Worm (Caenorhabditis elegans): ENCODE measurements around the gene npp-10.

The npp-10 gene

DNA sequence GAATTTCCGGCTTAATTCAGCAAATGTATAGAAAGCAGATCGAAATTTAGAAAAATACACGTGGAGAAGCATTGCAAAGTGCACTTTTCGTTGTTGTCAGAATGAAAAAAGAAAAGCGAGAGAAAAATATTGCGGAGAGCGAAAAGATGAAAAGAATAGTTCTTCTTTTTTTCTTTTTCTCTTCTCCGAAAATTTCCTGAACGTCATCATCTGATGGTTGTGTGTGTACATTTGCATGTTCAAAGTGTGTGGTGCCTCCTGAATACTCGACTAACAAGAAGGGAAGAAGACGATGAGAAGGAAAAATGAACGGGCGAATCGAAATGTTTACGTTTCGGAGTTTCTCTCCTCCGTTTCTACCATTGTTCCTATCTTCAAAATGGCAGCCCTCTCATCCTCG lies 29.3 kb downstream of the npp-10 start:
- TF ChIP-seq sptf-1 (tag; optimal IDR thresholded peaks at IDR 0.05): no peak
- no peak for TF ChIP-seq bed-3 (GFP tag; optimal IDR thresholded peaks at IDR 0.05)
- TF ChIP-seq mep-1 (tag; optimal IDR thresholded peaks at IDR 0.05): no peak
- TF ChIP-seq ceh-39 (tag; optimal IDR thresholded peaks at IDR 0.05): no peak
- no peak for TF ChIP-seq ceh-83 (GFP tag; optimal IDR thresholded peaks at IDR 0.05)
- TF ChIP-seq cnd-1 (tag; optimal IDR thresholded peaks at IDR 0.05): no peak
- no peak for TF ChIP-seq nhr-12 (tag; optimal IDR thresholded peaks at IDR 0.05)
- TF ChIP-seq ceh-43 (GFP tag; optimal IDR thresholded peaks at IDR 0.05): no peak
- no peak for TF ChIP-seq lin-13 (tag; optimal IDR thresholded peaks at IDR 0.05)
- no peak for TF ChIP-seq hlh-1 (tag; optimal IDR thresholded peaks at IDR 0.05)
- TF ChIP-seq tbx-8 (GFP tag; optimal IDR thresholded peaks at IDR 0.05): no peak
- no peak for TF ChIP-seq mls-2 (tag; optimal IDR thresholded peaks at IDR 0.05)
- TF ChIP-seq unc-120 (tag; optimal IDR thresholded peaks at IDR 0.05; ENCODE audit: poor library complexity, severe bottlenecking): no peak
- TF ChIP-seq M03D4.4 (tag; optimal IDR thresholded peaks at IDR 0.05): no peak
- no peak for TF ChIP-seq flh-1 (GFP tag; optimal IDR thresholded peaks at IDR 0.05)
- no peak for TF ChIP-seq nhr-2 (tag; optimal IDR thresholded peaks at IDR 0.05)
- no peak for TF ChIP-seq unc-62 (GFP tag; optimal IDR thresholded peaks at IDR 0.05)
- no peak for TF ChIP-seq ham-2 (GFP tag; optimal IDR thresholded peaks at IDR 0.05)
- no peak for TF ChIP-seq lin-32 (GFP tag; optimal IDR thresholded peaks at IDR 0.05)

ce11 chrIII:5988991-5989726 lies 30.2 kb downstream of the npp-10 start:
- TF ChIP-seq ces-1 (GFP tag; optimal IDR thresholded peaks at IDR 0.05): peak; percentile 22
- TF ChIP-seq unc-62 (GFP tag; optimal IDR thresholded peaks at IDR 0.05): peak; percentile 71
- peak; percentile 35 for TF ChIP-seq hlh-1 (tag; optimal IDR thresholded peaks at IDR 0.05)
- TF ChIP-seq M03D4.4 (tag; optimal IDR thresholded peaks at IDR 0.05): no peak

- TF ChIP-seq mep-1 (tag; optimal IDR thresholded peaks at IDR 0.05) (no peak), lin-32 (GFP tag; optimal IDR thresholded peaks at IDR 0.05) (no peak), ceh-83 (GFP tag; optimal IDR thresholded peaks at IDR 0.05) (peak; percentile 41)
Measured at ce11 chrIII:5988461-5988860, 30.9 kb downstream of the npp-10 start.

DNA sequence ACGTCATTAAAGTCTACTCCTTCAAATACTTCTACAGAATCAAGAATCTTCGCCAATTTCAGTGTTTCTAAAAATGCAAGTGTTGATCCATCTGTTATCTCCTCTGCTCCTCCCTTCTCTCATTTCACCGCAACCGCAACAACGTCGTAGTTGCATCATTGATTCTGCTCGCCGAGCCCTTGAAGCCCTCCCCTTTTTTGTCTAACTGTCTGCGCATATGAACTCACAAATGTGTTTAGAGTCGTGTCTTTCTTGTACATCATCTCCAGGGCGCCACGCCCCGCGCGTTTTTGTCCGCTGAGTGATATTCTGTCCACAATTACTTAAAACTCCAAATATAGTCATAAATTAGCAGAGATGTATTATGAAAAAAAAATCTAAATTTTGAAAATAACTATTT lies 31.4 kb downstream of the npp-10 start:
- TF ChIP-seq nhr-12 (tag; optimal IDR thresholded peaks at IDR 0.05): no peak
- no peak for TF ChIP-seq lin-13 (tag; optimal IDR thresholded peaks at IDR 0.05)
- TF ChIP-seq unc-39 (tag; optimal IDR thresholded peaks at IDR 0.05): no peak
- TF ChIP-seq unc-120 (tag; optimal IDR thresholded peaks at IDR 0.05; ENCODE audit: poor library complexity, severe bottlenecking): peak; percentile 37
- no peak for TF ChIP-seq flh-1 (GFP tag; optimal IDR thresholded peaks at IDR 0.05)
- no peak for TF ChIP-seq elt-3 (tag; optimal IDR thresholded peaks at IDR 0.05)
- TF ChIP-seq pha-4 (tag; optimal IDR thresholded peaks at IDR 0.05): no peak
- TF ChIP-seq bed-3 (GFP tag; optimal IDR thresholded peaks at IDR 0.05): no peak
- no peak for TF ChIP-seq M03D4.4 (tag; optimal IDR thresholded peaks at IDR 0.05)
- TF ChIP-seq snpc-4 (tag; optimal IDR thresholded peaks at IDR 0.05): no peak
- TF ChIP-seq mls-2 (tag; optimal IDR thresholded peaks at IDR 0.05): no peak
- no peak for TF ChIP-seq nhr-76 (tag; optimal IDR thresholded peaks at IDR 0.05)
- TF ChIP-seq ceh-43 (GFP tag; optimal IDR thresholded peaks at IDR 0.05): no peak
- TF ChIP-seq ztf-11 (tag; optimal IDR thresholded peaks at IDR 0.05): no peak
- TF ChIP-seq mep-1 (tag; optimal IDR thresholded peaks at IDR 0.05): peak; percentile 38
- peak; percentile 76 for TF ChIP-seq ces-1 (GFP tag; optimal IDR thresholded peaks at IDR 0.05)

DNA sequence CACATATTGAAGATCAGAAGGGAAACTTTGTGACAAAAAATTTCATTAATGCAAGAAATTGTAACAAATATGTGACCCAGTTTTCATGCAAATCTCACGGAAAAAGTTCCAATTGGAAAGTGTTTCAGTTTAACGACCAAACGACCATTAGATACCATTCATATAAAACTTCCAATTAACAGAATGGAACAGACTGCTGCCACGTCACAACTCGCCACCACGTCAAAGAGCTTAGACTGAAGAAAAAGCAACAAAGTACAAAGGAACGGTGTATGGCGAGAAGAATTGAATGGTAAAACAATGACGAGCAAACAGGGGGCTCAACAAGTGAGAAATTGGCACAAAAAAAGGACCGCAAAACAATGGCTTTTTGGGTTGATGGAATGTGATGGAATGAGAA lies 34.0 kb downstream of the npp-10 start, which contains the start of gene T04C9.3:
Gene T04C9.3, plus strand, starts transcription at position 301 of the 400 bp plus-strand sequence.
- TF ChIP-seq unc-120 (tag; optimal IDR thresholded peaks at IDR 0.05; ENCODE audit: poor library complexity, severe bottlenecking) (no peak), ceh-39 (tag; optimal IDR thresholded peaks at IDR 0.05) (no peak), sptf-1 (tag; optimal IDR thresholded peaks at IDR 0.05) (no peak), ceh-83 (GFP tag; optimal IDR thresholded peaks at IDR 0.05) (no peak), mep-1 (tag; optimal IDR thresholded peaks at IDR 0.05) (no peak), ham-2 (GFP tag; optimal IDR thresholded peaks at IDR 0.05) (no peak), nhr-28 (tag; optimal IDR thresholded peaks at IDR 0.05) (no peak), pha-4 (tag; optimal IDR thresholded peaks at IDR 0.05) (no peak), flh-1 (GFP tag; optimal IDR thresholded peaks at IDR 0.05) (no peak)

Data from whole organism, mixed stage, embryonic.